Fruit fly (Drosophila melanogaster): ENCODE results near the gene smo.
A peak's percentile ranks its signal among the peaks of the same experiment; 100 is the strongest.

The smo gene

DNA sequence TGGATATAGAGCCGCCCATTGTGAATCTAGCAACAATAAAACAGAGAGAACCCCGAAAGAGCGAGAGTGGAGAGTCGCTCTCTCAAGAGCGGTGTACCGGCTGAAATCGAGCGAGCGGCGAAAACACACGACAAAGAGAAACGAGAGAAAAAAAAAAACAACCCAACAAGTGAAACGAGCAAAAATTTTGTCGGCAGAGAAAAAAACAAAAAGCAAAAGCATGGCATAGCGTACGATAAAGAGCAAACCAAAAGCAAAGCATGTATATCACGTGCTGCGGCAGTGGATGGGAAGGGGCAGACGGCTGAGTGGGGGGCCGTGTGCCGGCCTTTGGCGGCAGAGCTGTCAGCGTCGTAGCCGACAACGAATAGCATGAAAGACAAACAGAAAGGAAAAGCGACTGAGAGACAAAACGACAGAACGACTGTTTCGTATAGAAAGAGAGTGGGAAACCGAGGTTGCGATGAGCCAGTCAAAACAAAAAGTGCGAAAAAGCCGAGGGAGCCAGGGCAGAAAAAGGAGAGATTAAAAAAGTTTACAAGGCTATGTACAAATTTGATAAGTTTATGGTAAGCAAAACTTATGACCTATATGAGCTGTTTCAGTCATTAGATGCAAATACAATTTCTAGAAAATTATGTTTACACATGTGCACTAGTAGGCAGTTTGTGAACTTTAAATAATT is 30.6 kb upstream of the smo start (continued):
- TF ChIP-seq pan (optimal IDR thresholded peaks at IDR 0.05) (no peak), Myc (optimal IDR thresholded peaks at IDR 0.05) (no peak), lola (GFP tag; optimal IDR thresholded peaks at IDR 0.05) (no peak), CG32264 (GFP tag; optimal IDR thresholded peaks at IDR 0.05) (peak; percentile 26), rgr (GFP tag; optimal IDR thresholded peaks at IDR 0.05) (no peak), Vsx2 (GFP tag; optimal IDR thresholded peaks at IDR 0.05; ENCODE audit: partially characterized antibody) (no peak), sage (GFP tag; optimal IDR thresholded peaks at IDR 0.05) (peak; percentile 29), N (GFP tag; optimal IDR thresholded peaks at IDR 0.05) (no peak), foxo (GFP tag; optimal IDR thresholded peaks at IDR 0.05) (peak in 1 of 2 experiments; percentile 51), Mio (GFP tag; optimal IDR thresholded peaks at IDR 0.05) (no peak), dsf (GFP tag; optimal IDR thresholded peaks at IDR 0.05; ENCODE audit: borderline replicate concordance) (no peak), psq (GFP tag; optimal IDR thresholded peaks at IDR 0.05) (peak; percentile 99), OdsH (GFP tag; optimal IDR thresholded peaks at IDR 0.05) (no peak)

DNA sequence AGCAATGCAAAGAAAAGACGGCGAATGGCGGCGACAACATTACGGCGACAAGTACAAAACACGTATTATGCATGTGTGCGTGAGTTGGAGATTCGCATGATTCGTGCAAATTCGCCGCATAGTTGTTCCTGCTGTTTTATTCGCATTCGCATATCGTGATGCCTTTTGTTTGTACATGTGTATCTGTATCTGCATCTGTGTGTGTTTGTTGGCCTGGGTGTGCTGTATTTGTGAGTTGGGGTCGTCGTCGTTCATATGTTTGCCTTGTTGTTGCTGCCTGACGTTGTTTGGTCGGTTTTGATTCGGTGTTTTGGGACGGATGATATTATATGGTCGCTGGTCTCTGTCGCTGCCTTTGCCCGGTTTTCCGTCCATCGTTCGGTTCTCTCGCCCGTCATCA is 29.9 kb upstream of the smo start:
- TF ChIP-seq dmrt93B (GFP tag; optimal IDR thresholded peaks at IDR 0.05) (no peak), brk (GFP tag; optimal IDR thresholded peaks at IDR 0.05) (no peak), Rel (GFP tag; optimal IDR thresholded peaks at IDR 0.05) (no peak), Rel (tag; optimal IDR thresholded peaks at IDR 0.05) (no peak), ey (GFP tag; optimal IDR thresholded peaks at IDR 0.05) (no peak), tai (GFP tag; optimal IDR thresholded peaks at IDR 0.05) (no peak), lola (GFP tag; optimal IDR thresholded peaks at IDR 0.05) (no peak), dsf (GFP tag; optimal IDR thresholded peaks at IDR 0.05; ENCODE audit: borderline replicate concordance) (no peak), N (GFP tag; optimal IDR thresholded peaks at IDR 0.05) (no peak), GATAd (GFP tag; optimal IDR thresholded peaks at IDR 0.05) (no peak), jim (GFP tag; optimal IDR thresholded peaks at IDR 0.05) (peak; percentile 53), br (GFP tag; optimal IDR thresholded peaks at IDR 0.05) (no peak), OdsH (GFP tag; optimal IDR thresholded peaks at IDR 0.05) (no peak), usp (GFP tag; optimal IDR thresholded peaks at IDR 0.05) (no peak), dl (GFP tag; optimal IDR thresholded peaks at IDR 0.05; ENCODE audit: insufficient read depth in 1 of 2, partially characterized antibody in 2 of 2) (peak in 1 of 2 experiments; percentile 54), Jra (GFP tag; optimal IDR thresholded peaks at IDR 0.05) (no peak), CG9705 (GFP tag; optimal IDR thresholded peaks at IDR 0.05) (no peak), sage (GFP tag; optimal IDR thresholded peaks at IDR 0.05) (no peak), foxo (GFP tag; optimal IDR thresholded peaks at IDR 0.05) (no peak), pan (optimal IDR thresholded peaks at IDR 0.05) (no peak), Vsx2 (GFP tag; optimal IDR thresholded peaks at IDR 0.05; ENCODE audit: partially characterized antibody) (no peak), HLH106 (tag; optimal IDR thresholded peaks at IDR 0.05) (no peak), Dif (GFP tag; optimal IDR thresholded peaks at IDR 0.05; ENCODE audit: partially characterized antibody) (peak; percentile 61), Sp1 (GFP tag; optimal IDR thresholded peaks at IDR 0.05) (no peak), psq (GFP tag; optimal IDR thresholded peaks at IDR 0.05) (no peak), fru (GFP tag; optimal IDR thresholded peaks at IDR 0.05) (no peak), Hnf4 (GFP tag; optimal IDR thresholded peaks at IDR 0.05) (no peak)

DNA sequence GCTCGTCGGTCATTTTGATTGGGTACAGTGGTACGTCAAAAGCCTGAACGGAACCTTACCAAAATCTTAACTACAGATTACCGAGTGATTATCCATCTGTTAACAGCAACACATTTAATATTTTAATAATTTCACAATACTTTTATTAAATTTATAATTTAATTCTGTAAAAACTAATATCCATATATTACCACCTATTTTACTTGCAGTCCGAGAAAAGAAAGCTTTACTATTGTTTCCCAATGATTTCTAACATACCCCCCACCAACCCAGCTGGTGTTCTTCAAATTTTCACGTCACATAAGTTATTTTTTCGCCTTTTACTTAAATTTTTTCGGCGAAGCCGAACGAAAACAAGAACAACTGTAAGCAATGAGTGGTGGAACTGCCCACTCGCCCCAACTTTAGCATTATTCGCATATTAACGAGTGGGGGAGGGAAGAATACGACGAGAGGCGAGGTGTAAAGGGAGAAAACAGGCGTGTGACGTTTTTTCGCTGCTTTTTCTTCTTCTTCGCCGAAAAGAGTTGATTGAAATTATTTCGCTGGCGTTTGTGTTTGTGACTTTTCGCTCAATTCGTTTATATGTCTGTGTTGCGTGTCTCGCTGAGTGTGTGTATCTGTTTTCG is 29.4 kb upstream of the smo start:
- TF ChIP-seq brk (GFP tag; optimal IDR thresholded peaks at IDR 0.05), result no peak
- no peak for TF ChIP-seq Mio (GFP tag; optimal IDR thresholded peaks at IDR 0.05)
- TF ChIP-seq ey (GFP tag; optimal IDR thresholded peaks at IDR 0.05), result peak; percentile 56
- no peak for TF ChIP-seq usp (GFP tag; optimal IDR thresholded peaks at IDR 0.05)
- TF ChIP-seq lola (GFP tag; optimal IDR thresholded peaks at IDR 0.05), result no peak
- TF ChIP-seq jim (GFP tag; optimal IDR thresholded peaks at IDR 0.05), result no peak
- TF ChIP-seq tai (GFP tag; optimal IDR thresholded peaks at IDR 0.05), result no peak
- no peak for TF ChIP-seq CrebA (GFP tag; optimal IDR thresholded peaks at IDR 0.05; ENCODE audit: borderline replicate concordance)
- peak in 1 of 2 experiments; percentile 33 for TF ChIP-seq dl (GFP tag; optimal IDR thresholded peaks at IDR 0.05; ENCODE audit: insufficient read depth in 1 of 2, partially characterized antibody in 2 of 2)
- no peak for TF ChIP-seq Vsx2 (GFP tag; optimal IDR thresholded peaks at IDR 0.05; ENCODE audit: partially characterized antibody)
- TF ChIP-seq Sp1 (GFP tag; optimal IDR thresholded peaks at IDR 0.05), result peak; percentile 82
- peak; percentile 52 for TF ChIP-seq br (GFP tag; optimal IDR thresholded peaks at IDR 0.05)
- TF ChIP-seq Myc (optimal IDR thresholded peaks at IDR 0.05), result no peak
- TF ChIP-seq Hr78 (GFP tag; optimal IDR thresholded peaks at IDR 0.05), result no peak
- no peak for TF ChIP-seq N (GFP tag; optimal IDR thresholded peaks at IDR 0.05)
- peak; percentile 76 for TF ChIP-seq dmrt93B (GFP tag; optimal IDR thresholded peaks at IDR 0.05)
- peak; percentile 68 for TF ChIP-seq fru (GFP tag; optimal IDR thresholded peaks at IDR 0.05)
- no peak for TF ChIP-seq Abd-B (GFP tag; optimal IDR thresholded peaks at IDR 0.05)
- no peak for TF ChIP-seq pan (optimal IDR thresholded peaks at IDR 0.05)
- TF ChIP-seq Dfd (GFP tag; optimal IDR thresholded peaks at IDR 0.05), result no peak
- no peak for TF ChIP-seq Rel (GFP tag; optimal IDR thresholded peaks at IDR 0.05)
- peak; percentile 27 for TF ChIP-seq Rel (tag; optimal IDR thresholded peaks at IDR 0.05)
- peak; percentile 76 for TF ChIP-seq psq (GFP tag; optimal IDR thresholded peaks at IDR 0.05)
- no peak for TF ChIP-seq dsf (GFP tag; optimal IDR thresholded peaks at IDR 0.05; ENCODE audit: borderline replicate concordance)
- peak; percentile 87 for TF ChIP-seq HLH106 (tag; optimal IDR thresholded peaks at IDR 0.05)
- no peak for TF ChIP-seq Jra (GFP tag; optimal IDR thresholded peaks at IDR 0.05)
- no peak for TF ChIP-seq woc (GFP tag; optimal IDR thresholded peaks at IDR 0.05)
- TF ChIP-seq Hnf4 (GFP tag; optimal IDR thresholded peaks at IDR 0.05), result no peak
- no peak for TF ChIP-seq CG32264 (GFP tag; optimal IDR thresholded peaks at IDR 0.05)
- TF ChIP-seq Hr83 (GFP tag; optimal IDR thresholded peaks at IDR 0.05; ENCODE audit: poor library complexity, severe bottlenecking), result peak; percentile 40
- peak in 1 of 2 experiments; percentile 86 for TF ChIP-seq foxo (GFP tag; optimal IDR thresholded peaks at IDR 0.05)
- TF ChIP-seq GATAd (GFP tag; optimal IDR thresholded peaks at IDR 0.05), result no peak
- peak; percentile 70 for TF ChIP-seq rgr (GFP tag; optimal IDR thresholded peaks at IDR 0.05)
- no peak for TF ChIP-seq h (GFP tag; optimal IDR thresholded peaks at IDR 0.05)
- no peak for TF ChIP-seq sv (GFP tag; optimal IDR thresholded peaks at IDR 0.05)
- TF ChIP-seq CG9705 (GFP tag; optimal IDR thresholded peaks at IDR 0.05), result peak; percentile 29
- TF ChIP-seq OdsH (GFP tag; optimal IDR thresholded peaks at IDR 0.05), result peak; percentile 83
